Worm (Caenorhabditis elegans) whole organism, L1 larva: ENCODE data around the gene srx-48.
"Not testable (repeated sequence)": the region's sequence is repeated elsewhere in the genome, so short reads cannot be mapped to it uniquely, and the experiment has no call there.

Source experiments
- ama-1 ChIP-seq: fragments of 150-350 bp; optimal IDR thresholded peaks from 2 replicates; lab custom pipeline; 2014
- ceh-88 ChIP-seq: fragments of 200-800 bp; sonication (Bioruptor generic); IDR thresholded peaks from 2 replicates; pipeline ENCODE4 v1.3.6; 2022; ENCODE audit warnings: missing genetic modification characterization, missing compliant biosample characterization
- hlh-17 ChIP-seq: fragments of 200-800 bp; sonication (Bioruptor generic); optimal IDR thresholded peaks from 2 replicates; lab custom pipeline; 2018; ENCODE audit warnings: missing genetic modification characterization, mild to moderate bottlenecking, missing compliant biosample characterization, moderate library complexity, borderline replicate concordance
- nhr-28 ChIP-seq: fragments of 150-350 bp; optimal IDR thresholded peaks from 2 replicates; lab custom pipeline; 2014; ENCODE audit warnings: missing biosample characterization, missing genetic modification characterization
- nhr-47 ChIP-seq: sonication (generic microtip); optimal IDR thresholded peaks from 2 replicates; lab custom pipeline; 2016; ENCODE audit warnings: mild to moderate bottlenecking, missing genetic modification characterization, moderate library complexity, missing compliant biosample characterization
- nhr-77 ChIP-seq: fragments of 150-350 bp; optimal IDR thresholded peaks from 2 replicates; lab custom pipeline; 2014; ENCODE audit warnings: missing biosample characterization, missing genetic modification characterization
- snpc-4 ChIP-seq: fragments of 150-350 bp; optimal IDR thresholded peaks from 2 replicates; lab custom pipeline; 2014; ENCODE audit warnings: missing biosample characterization, missing genetic modification characterization
- zag-1 ChIP-seq: fragments of 150-350 bp; optimal IDR thresholded peaks from 2 replicates; lab custom pipeline; 2014; ENCODE audit warnings: missing biosample characterization, missing genetic modification characterization

ce11 chrV:15322653-15323052 lies 19.1 kb upstream of the srx-48 start, which contains the start of gene nhr-247:
- not testable (repeated sequence) for TF ChIP-seq ama-1 (lab: Kevin White, UChicago); nhr-77 (tag; lab: Kevin White, UChicago); nhr-47 (tag; lab: Kevin White, UChicago); snpc-4 (tag; lab: Kevin White, UChicago); nhr-28 (tag; lab: Kevin White, UChicago); zag-1 (tag; lab: Kevin White, UChicago); hlh-17 (GFP tag; lab: Kevin White, UChicago); ceh-88 (GFP tag; lab: Robert Waterston, UW)
